Fruit fly (Drosophila melanogaster): ENCODE data around the gene CG34174.
A peak's percentile ranks its signal among the peaks of the same experiment; 100 is the strongest.

CG34174 gene

DNA sequence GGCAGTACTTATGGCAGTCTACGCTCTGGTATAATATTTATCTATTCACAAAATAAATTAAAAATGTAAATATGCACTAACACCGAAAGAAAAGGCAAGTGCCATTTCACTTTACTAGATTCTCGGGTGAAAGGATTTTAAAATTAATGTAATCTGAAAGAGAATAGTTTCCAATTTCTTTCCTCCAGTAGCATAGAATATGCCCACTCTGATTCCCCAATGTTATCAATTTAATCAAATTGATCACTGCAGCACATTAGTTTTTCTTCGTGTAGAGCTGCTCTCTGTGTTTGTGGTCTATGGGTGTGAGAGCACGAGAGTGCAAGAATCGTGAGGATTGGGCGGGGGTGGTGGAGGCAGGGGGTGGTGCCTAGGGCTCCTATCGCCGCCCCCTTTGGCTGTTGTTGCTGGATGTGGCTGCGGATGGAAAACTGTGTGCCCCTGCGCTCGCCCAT is 12.9 kb upstream of the CG34174 start (continued):
- TF ChIP-seq fru (optimal IDR thresholded peaks at IDR 0.05) (no peak), cad (GFP tag; optimal IDR thresholded peaks at IDR 0.05) (no peak), CG4282 (GFP tag; optimal IDR thresholded peaks at IDR 0.05) (no peak), esg (GFP tag; conservative IDR thresholded peaks at IDR 0.05) (peak; percentile 49), gem (tag; optimal IDR thresholded peaks at IDR 0.05) (peak; percentile 91), btn (GFP tag; optimal IDR thresholded peaks at IDR 0.05) (peak; percentile 54), H2.0 (GFP tag; IDR thresholded peaks at IDR 0.05) (peak; percentile 61), CG33557 (GFP tag; optimal IDR thresholded peaks at IDR 0.05) (peak; percentile 96), ftz-f1 (GFP tag; optimal IDR thresholded peaks at IDR 0.05) (no peak), crol (GFP tag; IDR thresholded peaks at IDR 0.05) (peak; percentile 95), ro (GFP tag; IDR thresholded peaks at IDR 0.05) (no peak), kay (GFP tag; optimal IDR thresholded peaks at IDR 0.05) (peak; percentile 34), nau (GFP tag; optimal IDR thresholded peaks at IDR 0.05) (peak; percentile 86), ind (GFP tag; optimal IDR thresholded peaks at IDR 0.05) (peak; percentile 69), Bteb2 (GFP tag; optimal IDR thresholded peaks at IDR 0.05) (peak; percentile 50), CG9817 (tag; optimal IDR thresholded peaks at IDR 0.05) (peak; percentile 35), CG10209 (GFP tag; optimal IDR thresholded peaks at IDR 0.05) (peak; percentile 84), C15 (GFP tag; IDR thresholded peaks at IDR 0.05) (no peak), seq (GFP tag; IDR thresholded peaks at IDR 0.05) (no peak), zfh2 (GFP tag; optimal IDR thresholded peaks at IDR 0.05) (no peak), trem (tag; optimal IDR thresholded peaks at IDR 0.05) (peak; percentile 89), stwl (tag; optimal IDR thresholded peaks at IDR 0.05) (peak; percentile 10), Max (GFP tag; optimal IDR thresholded peaks at IDR 0.05) (peak; percentile 81), shn (GFP tag; optimal IDR thresholded peaks at IDR 0.05) (peak; percentile 73), CG11723 (GFP tag; optimal IDR thresholded peaks at IDR 0.05) (peak; percentile 83), ham (GFP tag; IDR thresholded peaks at IDR 0.05) (no peak), CG12104 (GFP tag; optimal IDR thresholded peaks at IDR 0.05) (peak; percentile 86), Eip74EF (GFP tag; optimal IDR thresholded peaks at IDR 0.05) (peak in 1 of 2 experiments; percentile 88), psq (GFP tag; optimal IDR thresholded peaks at IDR 0.05) (no peak), nerfin-1 (tag; optimal IDR thresholded peaks at IDR 0.05) (peak; percentile 92), CG6254 (GFP tag; optimal IDR thresholded peaks at IDR 0.05) (peak; percentile 91), sr (GFP tag; IDR thresholded peaks at IDR 0.05) (no peak), D19B (GFP tag; optimal IDR thresholded peaks at IDR 0.05) (no peak), ems (GFP tag; optimal IDR thresholded peaks at IDR 0.05) (peak; percentile 51), CG13424 (tag; optimal IDR thresholded peaks at IDR 0.05) (peak; percentile 87), CG15073 (GFP tag; optimal IDR thresholded peaks at IDR 0.05) (peak; percentile 22), CG2199 (GFP tag; IDR thresholded peaks at IDR 0.05) (no peak), CG13894 (tag; optimal IDR thresholded peaks at IDR 0.05) (no peak), CG6654 (GFP tag; optimal IDR thresholded peaks at IDR 0.05) (peak; percentile 73), fu2 (GFP tag; optimal IDR thresholded peaks at IDR 0.05) (no peak), CG11247 (GFP tag; IDR thresholded peaks at IDR 0.05) (peak; percentile 48), wor (GFP tag; IDR thresholded peaks at IDR 0.05) (peak; percentile 71), Doc3 (GFP tag; IDR thresholded peaks at IDR 0.05; ENCODE audit: partially characterized antibody) (no peak), Myb (GFP tag; optimal IDR thresholded peaks at IDR 0.05) (peak; percentile 18), slbo (GFP tag; IDR thresholded peaks at IDR 0.05) (0 out of 2 replicates have a peak, but pooled peaks have one; percentile 25), en (GFP tag; optimal IDR thresholded peaks at IDR 0.05) (peak; percentile 63), Sry-δ (GFP tag; optimal IDR thresholded peaks at IDR 0.05) (no peak), CG12391 (tag; optimal IDR thresholded peaks at IDR 0.05) (peak; percentile 87), z (GFP tag; IDR thresholded peaks at IDR 0.05) (peak; percentile 4; the same call in 1 of the 3 replicates), nmo (GFP tag; optimal IDR thresholded peaks at IDR 0.05) (peak; percentile 94), sisA (GFP tag; IDR thresholded peaks at IDR 0.05) (peak; percentile 74), CG9609 (GFP tag; optimal IDR thresholded peaks at IDR 0.05) (peak; percentile 44)

Data from whole organism, embryonic.